Fruit fly (Drosophila melanogaster) whole organism, embryonic: ENCODE measurements around the gene CG9503.

Experiments
- Awh ChIP-seq: fragments of 200-800 bp; sonication (Bioruptor generic); IDR thresholded peaks from 2 replicates; pipeline ENCODE4, ENCODE4 v1.3.6; 2022; ENCODE audit warnings: missing biosample characterization, missing genetic modification characterization
- BtbVII ChIP-seq: fragments of 200-800 bp; sonication (Bioruptor generic); optimal IDR thresholded peaks from 3 replicates; lab custom pipeline; 2017; ENCODE audit warnings: missing biosample characterization, mild to moderate bottlenecking, missing genetic modification characterization
- CG10431 ChIP-seq: fragments of 200-800 bp; sonication (Bioruptor generic); optimal IDR thresholded peaks from 3 replicates; lab custom pipeline; 2018; ENCODE audit warnings: missing biosample characterization, mild to moderate bottlenecking, missing genetic modification characterization
- CG11504 ChIP-seq: fragments of 200-800 bp; sonication (Bioruptor generic); optimal IDR thresholded peaks from 3 replicates; lab custom pipeline; 2019; ENCODE audit warnings: missing biosample characterization, mild to moderate bottlenecking, missing genetic modification characterization, moderate library complexity
- CG12769 ChIP-seq: fragments of 200-800 bp; sonication (Bioruptor generic); optimal IDR thresholded peaks from 2 replicates; lab custom pipeline; 2019; ENCODE audit warnings: missing biosample characterization, mild to moderate bottlenecking, missing genetic modification characterization, moderate library complexity
- CG12942 ChIP-seq: fragments of 200-800 bp; sonication (Bioruptor generic); optimal IDR thresholded peaks from 3 replicates; lab custom pipeline; 2016; ENCODE audit warnings: missing biosample characterization, missing genetic modification characterization
- CG13894 ChIP-seq: fragments of 200-800 bp; sonication (Bioruptor generic); optimal IDR thresholded peaks from 3 replicates; lab custom pipeline; 2018; ENCODE audit warnings: missing biosample characterization, mild to moderate bottlenecking, missing genetic modification characterization, moderate library complexity
- CG15479 ChIP-seq: fragments of 200-800 bp; sonication (Bioruptor generic); optimal IDR thresholded peaks from 3 replicates; lab custom pipeline; 2019; ENCODE audit warnings: missing biosample characterization, mild to moderate bottlenecking, missing genetic modification characterization, moderate library complexity
- CG17361 ChIP-seq: fragments of 200-800 bp; sonication (Bioruptor generic); IDR thresholded peaks from 3 replicates; pipeline ENCODE4 v1.3.6; 2022; ENCODE audit warnings: missing biosample characterization, missing genetic modification characterization
- CG18262 ChIP-seq: fragments of 200-800 bp; optimal IDR thresholded peaks from 3 replicates; lab custom pipeline; 2019; ENCODE audit warnings: missing biosample characterization, mild to moderate bottlenecking, missing genetic modification characterization, moderate library complexity
- CG2199 ChIP-seq: fragments of 200-800 bp; sonication (Bioruptor generic); IDR thresholded peaks from 3 replicates; pipeline ENCODE4 v1.3.6; 2022; ENCODE audit warnings: missing biosample characterization, missing genetic modification characterization
- CG34422 ChIP-seq: fragments of 200-800 bp; sonication (Bioruptor generic); IDR thresholded peaks from 3 replicates; pipeline ENCODE4 v1.3.6; 2022; ENCODE audit warnings: missing biosample characterization, missing genetic modification characterization
- CG4404 ChIP-seq: fragments of 200-800 bp; sonication (Bioruptor generic); IDR thresholded peaks from 2 replicates; pipeline ENCODE4 v1.3.6; 2022; ENCODE audit warnings: missing biosample characterization, missing genetic modification characterization
- CG4820 ChIP-seq: fragments of 200-800 bp; sonication (Bioruptor generic); optimal IDR thresholded peaks from 3 replicates; lab custom pipeline; 2016; ENCODE audit warnings: missing biosample characterization, missing genetic modification characterization
- CG6175 ChIP-seq: fragments of 200-800 bp; sonication (Bioruptor generic); IDR thresholded peaks from 3 replicates; pipeline ENCODE4 v1.3.6; 2022; ENCODE audit warnings: missing biosample characterization, missing genetic modification characterization
- CG6254 ChIP-seq: fragments of 200-800 bp; sonication (Bioruptor generic); optimal IDR thresholded peaks from 3 replicates; lab custom pipeline; 2017; ENCODE audit warnings: mild to moderate bottlenecking, missing biosample characterization, missing genetic modification reagents, missing genetic modification characterization
- CG6683 ChIP-seq: fragments of 200-800 bp; sonication (Bioruptor generic); optimal IDR thresholded peaks from 2 replicates; lab custom pipeline; 2017; ENCODE audit warnings: missing biosample characterization, mild to moderate bottlenecking, missing genetic modification characterization, missing genetic modification reagents
- CG7556 ChIP-seq: fragments of 200-800 bp; sonication (Bioruptor generic); optimal IDR thresholded peaks from 2 replicates; lab custom pipeline; 2017; ENCODE audit warnings: missing biosample characterization, mild to moderate bottlenecking, missing genetic modification characterization
- CG9437 ChIP-seq: fragments of 200-800 bp; sonication (Bioruptor generic); optimal IDR thresholded peaks from 2 replicates; lab custom pipeline; 2018; ENCODE audit warnings: missing biosample characterization, mild to moderate bottlenecking, missing genetic modification characterization
- CG9727 ChIP-seq: fragments of 200-800 bp; sonication (Bioruptor generic); optimal IDR thresholded peaks from 3 replicates; lab custom pipeline; 2017; ENCODE audit warnings: missing biosample characterization, mild to moderate bottlenecking, missing genetic modification characterization
- CG9797 ChIP-seq: fragments of 200-800 bp; sonication (Bioruptor generic); optimal IDR thresholded peaks from 3 replicates; lab custom pipeline; 2018; ENCODE audit warnings: missing biosample characterization, mild to moderate bottlenecking, missing genetic modification characterization
- D19A ChIP-seq: fragments of 200-800 bp; optimal IDR thresholded peaks from 3 replicates; lab custom pipeline; 2019; ENCODE audit warnings: missing biosample characterization, mild to moderate bottlenecking, missing genetic modification characterization, moderate library complexity
- Dll ChIP-seq: fragments of 200-800 bp; sonication (Bioruptor generic); IDR thresholded peaks from 4 replicates; pipeline ENCODE4 v1.3.6; 2022; ENCODE audit warnings: missing biosample characterization, missing genetic modification characterization; ENCODE audit not compliant: partially characterized antibody
- Fer1 ChIP-seq: fragments of 200-800 bp; sonication (Bioruptor generic); optimal IDR thresholded peaks from 2 replicates; lab custom pipeline; 2017; ENCODE audit warnings: missing biosample characterization, mild to moderate bottlenecking, missing genetic modification characterization
- HmgZ ChIP-seq: fragments of 200-800 bp; sonication (Bioruptor generic); optimal IDR thresholded peaks from 2 replicates; lab custom pipeline; 2018; ENCODE audit warnings: missing biosample characterization, mild to moderate bottlenecking, missing genetic modification characterization
- Hr78 ChIP-seq, 2 experiments: fragments of 200-800 bp in 1 of 2; fragments of >200 bp in 1 of 2; sonication (Bioruptor generic) in 1 of 2; optimal IDR thresholded peaks; 2 replicates each; lab custom pipeline; 2017 to 2019; ENCODE audit warnings: missing biosample characterization in 2 of 2, missing genetic modification characterization in 2 of 2, mild to moderate bottlenecking in 1 of 2, moderate library complexity in 1 of 2
- Mrtf ChIP-seq: fragments of 200-800 bp; sonication (Bioruptor generic); IDR thresholded peaks from 3 replicates; pipeline ENCODE4 v1.3.6; 2022; ENCODE audit warnings: missing biosample characterization, missing genetic modification characterization
- Neu2 ChIP-seq: fragments of 200-800 bp; sonication (Bioruptor generic); optimal IDR thresholded peaks from 3 replicates; lab custom pipeline; 2016; ENCODE audit warnings: missing biosample characterization, missing genetic modification characterization, borderline replicate concordance
- Optix ChIP-seq: fragments of 200-800 bp; sonication (Bioruptor generic); IDR thresholded peaks from 3 replicates; pipeline ENCODE4 v1.3.6; 2022; ENCODE audit warnings: missing biosample characterization, missing genetic modification characterization
- Pdp1 ChIP-seq, 2 experiments: fragments of 200-800 bp; sonication (Bioruptor generic); optimal IDR thresholded peaks; 3 replicates each; lab custom pipeline; 2016; ENCODE audit warnings: missing biosample characterization in 2 of 2, missing genetic modification characterization in 2 of 2, mild to moderate bottlenecking in 1 of 2, moderate library complexity in 1 of 2
- Ravus ChIP-seq: fragments of 200-800 bp; sonication (Bioruptor generic); IDR thresholded peaks from 2 replicates; pipeline ENCODE4 v1.3.6; 2022; ENCODE audit warnings: missing biosample characterization, missing genetic modification characterization
- Rfx ChIP-seq: fragments of 200-800 bp; sonication (Bioruptor generic); IDR thresholded peaks from 2 replicates; pipeline ENCODE4 v1.3.6; 2022; ENCODE audit warnings: missing biosample characterization, missing genetic modification characterization
- Trl ChIP-seq, 3 experiments: fragments of >200 bp in 2 of 3; fragments of 200-800 bp in 1 of 3; sonication (Bioruptor generic) in 1 of 3; optimal IDR thresholded peaks; 2 replicates in 1 of 3; 3 replicates in 2 of 3; lab custom pipeline; 2016 to 2017; ENCODE audit warnings: missing biosample characterization in 1 of 3, missing genetic modification characterization in 1 of 3
- YL-1 ChIP-seq: fragments of 200-800 bp; sonication (Bioruptor generic); optimal IDR thresholded peaks from 3 replicates; lab custom pipeline; 2017; ENCODE audit warnings: missing biosample characterization, mild to moderate bottlenecking, missing genetic modification characterization
- abd-A ChIP-seq: fragments of 200-800 bp; sonication (Bioruptor generic); optimal IDR thresholded peaks from 3 replicates; lab custom pipeline; 2019; ENCODE audit warnings: missing biosample characterization, mild to moderate bottlenecking, missing genetic modification characterization, moderate library complexity
- chm ChIP-seq: fragments of 200-800 bp; sonication (Bioruptor generic); IDR thresholded peaks from 2 replicates; pipeline ENCODE4 v1.3.6; 2022; ENCODE audit warnings: missing biosample characterization, missing genetic modification characterization
- ci ChIP-seq: fragments of 200-800 bp; sonication (Bioruptor generic); IDR thresholded peaks from 3 replicates; pipeline ENCODE4 v1.3.6; 2022; ENCODE audit warnings: missing biosample characterization, missing genetic modification characterization
- dimm ChIP-seq: fragments of 200-800 bp; sonication (Bioruptor generic); IDR thresholded peaks from 2 replicates; pipeline ENCODE4 v1.3.6; 2022; ENCODE audit warnings: missing biosample characterization, missing genetic modification characterization
- jumu ChIP-seq: fragments of 200-800 bp; sonication (Bioruptor generic); optimal IDR thresholded peaks from 3 replicates; lab custom pipeline; 2016; ENCODE audit warnings: missing biosample characterization, missing genetic modification characterization
- lab ChIP-seq: fragments of 200-800 bp; sonication (Bioruptor generic); optimal IDR thresholded peaks from 3 replicates; lab custom pipeline; 2017; ENCODE audit warnings: missing biosample characterization, missing genetic modification characterization, mild to moderate bottlenecking, moderate library complexity, missing genetic modification reagents
- lilli ChIP-seq: fragments of 200-800 bp; sonication (Bioruptor generic); optimal IDR thresholded peaks from 3 replicates; lab custom pipeline; 2016; ENCODE audit warnings: missing biosample characterization, missing genetic modification characterization
- nom ChIP-seq: fragments of 200-800 bp; sonication (Bioruptor generic); optimal IDR thresholded peaks from 2 replicates; lab custom pipeline; 2017; ENCODE audit warnings: missing biosample characterization, missing genetic modification characterization, mild to moderate bottlenecking, moderate library complexity, missing genetic modification reagents
- sens ChIP-seq: fragments of 200-800 bp; sonication (Bioruptor generic); peaks from one replicate; lab custom pipeline; 2016; ENCODE audit warnings: missing biosample characterization, missing genetic modification characterization
- slbo ChIP-seq: fragments of 200-800 bp; sonication (Bioruptor generic); IDR thresholded peaks from 2 replicates; pipeline ENCODE4 v1.3.6; 2022; ENCODE audit warnings: missing biosample characterization, missing genetic modification characterization
- slp2 ChIP-seq: fragments of 200-800 bp; sonication (Bioruptor generic); optimal IDR thresholded peaks from 2 replicates; lab custom pipeline; 2016; ENCODE audit warnings: missing biosample characterization, missing genetic modification characterization
- sr ChIP-seq: fragments of 200-800 bp; sonication (Bioruptor generic); IDR thresholded peaks from 3 replicates; pipeline ENCODE4 v1.3.6; 2022; ENCODE audit warnings: missing biosample characterization, missing genetic modification characterization
- ttk ChIP-seq: fragments of 200-800 bp; sonication (Bioruptor generic); IDR thresholded peaks from 2 replicates; pipeline ENCODE4 v2.1.2; 2022; ENCODE audit warnings: missing biosample characterization, missing genetic modification characterization

The CG9503 gene

dm6 chrX:14952845-14953720, 29.8 kb upstream of the CG9503 start, which contains the start of gene pdgy (continued):
- peak; percentile 34 to 68 for TF ChIP-seq Trl (optimal IDR thresholded peaks at IDR 0.05; lab: Kevin White, UChicago)
- no peak for TF ChIP-seq Trl (GFP tag; optimal IDR thresholded peaks at IDR 0.05; lab: Kevin White, UChicago)
- no peak for TF ChIP-seq CG9797 (GFP tag; lab: Kevin White, UChicago)
- peak; percentile 65 for TF ChIP-seq chm
- peak; percentile 8 for TF ChIP-seq CG11504 (tag; lab: Kevin White, UChicago)
- TF ChIP-seq CG6254 (GFP tag; lab: Kevin White, UChicago), result peak; percentile 24
- no peak for TF ChIP-seq Ravus (GFP tag; lab: Robert Waterston, UW)
- peak; percentile 10 for TF ChIP-seq CG9727 (GFP tag; lab: Kevin White, UChicago)
- peak; percentile 40 for TF ChIP-seq CG10431
- TF ChIP-seq ci (GFP tag; lab: Robert Waterston, UW), result peak; percentile 47; the same call in 2 of the 3 replicates
- peak; percentile 72 for TF ChIP-seq sens
- peak; percentile 88 for TF ChIP-seq CG6175 (GFP tag; lab: Robert Waterston, UW)
- TF ChIP-seq CG13894 (tag; lab: Kevin White, UChicago), result peak; percentile 18
- peak; percentile 54; the same call in 1 of the 3 replicates for TF ChIP-seq CG17361 (GFP tag; lab: Robert Waterston, UW)
- peak; percentile 39 for TF ChIP-seq D19A (tag; lab: Kevin White, UChicago)
- peak; percentile 43; the same call in 1 of the 3 replicates for TF ChIP-seq sr (GFP tag; lab: Robert Waterston, UW)
- TF ChIP-seq Awh, result peak; percentile 5; the same call in 1 of the 2 replicates
- TF ChIP-seq CG18262, result peak; percentile 14
- peak in 1 of 2 experiments; percentile 55 for TF ChIP-seq Hr78 (GFP tag; optimal IDR thresholded peaks at IDR 0.05; lab: Kevin White, UChicago)
- 0 out of 2 replicates have a peak, but pooled peaks have one; percentile 14 for TF ChIP-seq ttk (GFP tag; lab: Robert Waterston, UW)
- peak in 1 of 2 experiments; percentile 19 for TF ChIP-seq Pdp1 (GFP tag; optimal IDR thresholded peaks at IDR 0.05; lab: Kevin White, UChicago)
- TF ChIP-seq CG7556 (GFP tag; lab: Kevin White, UChicago), result peak; percentile 7
- TF ChIP-seq nom (GFP tag; lab: Kevin White, UChicago), result peak; percentile 100
- TF ChIP-seq CG9437 (GFP tag; lab: Kevin White, UChicago), result peak; percentile 51
- 0 out of 3 replicates have a peak, but pooled peaks have one; percentile 30 for TF ChIP-seq CG34422 (GFP tag; lab: Robert Waterston, UW)
- peak; percentile 33 for TF ChIP-seq CG12769 (tag; lab: Kevin White, UChicago)
- 0 out of 3 replicates have a peak, but pooled peaks have one; percentile 40 for TF ChIP-seq CG2199 (GFP tag; lab: Robert Waterston, UW)
- peak; percentile 60 for TF ChIP-seq abd-A
- TF ChIP-seq CG6683 (GFP tag; lab: Kevin White, UChicago), result no peak
- TF ChIP-seq Rfx, result peak; percentile 30; the same call in 1 of the 2 replicates
- no peak for TF ChIP-seq Mrtf
- TF ChIP-seq lab, result peak; percentile 49

dm6 chrX:14952097-14952844, 29.0 kb upstream of the CG9503 start:
- TF ChIP-seq jumu (peak; percentile 27), CG12942 (peak; percentile 17), lilli (GFP tag; lab: Kevin White, UChicago) (peak; percentile 6), Dll (GFP tag; lab: Robert Waterston, UW) (no peak), CG4404 (no peak), YL-1 (GFP tag; lab: Kevin White, UChicago) (no peak), Fer1 (no peak), Neu2 (GFP tag; lab: Kevin White, UChicago) (no peak), CG4820 (GFP tag; lab: Kevin White, UChicago) (no peak), slp2 (GFP tag; lab: Kevin White, UChicago) (no peak), slbo (GFP tag; lab: Robert Waterston, UW) (no peak), Optix (GFP tag; lab: Robert Waterston, UW) (peak; percentile 54; the same call in 2 of the 3 replicates), HmgZ (tag; lab: Kevin White, UChicago) (no peak), CG15479 (GFP tag; lab: Kevin White, UChicago) (peak; percentile 16), BtbVII (GFP tag; lab: Kevin White, UChicago) (no peak), dimm (GFP tag; lab: Robert Waterston, UW) (no peak), Mrtf (no peak)
